Worm (Caenorhabditis elegans) whole organism, early embryonic: ENCODE data around the gene drd-50.

ENCODE experiments used
- aly-1 ChIP-seq: sonication (generic microtip); optimal IDR thresholded peaks from 2 replicates; lab custom pipeline; 2016; ENCODE audit warnings: missing genetic modification characterization, missing compliant biosample characterization
- ama-1 ChIP-seq: fragments of 150-350 bp; optimal IDR thresholded peaks from 2 replicates; lab custom pipeline; 2014
- flt-1 ChIP-seq: fragments of 200-800 bp; sonication (Bioruptor generic); IDR thresholded peaks from 2 replicates; pipeline ENCODE4 v1.3.6; 2022; ENCODE audit warnings: missing genetic modification characterization, missing compliant biosample characterization
- tbx-11 ChIP-seq: fragments of 200-800 bp; sonication (Bioruptor generic); IDR thresholded peaks from 2 replicates; pipeline ENCODE4 v1.3.6; 2022; ENCODE audit warnings: missing genetic modification characterization, missing compliant biosample characterization

DNA sequence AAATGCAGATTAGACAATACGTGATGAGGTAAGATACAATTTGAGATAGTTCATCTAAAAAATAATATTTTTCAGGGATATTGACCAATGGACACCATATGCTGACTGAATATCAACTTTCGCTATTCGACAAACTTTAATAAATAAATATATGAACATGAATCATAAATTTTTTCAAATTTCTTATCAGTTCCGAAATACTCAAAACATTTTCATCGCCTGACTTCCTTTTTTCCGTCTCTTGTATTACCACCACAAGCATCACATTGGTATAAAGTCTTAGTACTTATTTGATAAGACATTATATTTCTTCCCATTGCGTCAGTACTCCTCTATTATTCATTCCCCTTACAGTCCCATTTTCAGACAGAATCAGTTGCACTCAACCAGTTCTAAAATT lies 34.6 kb downstream of the drd-50 start, which contains the start of the genes K08D10.10 and R07C12.1:
- TF ChIP-seq aly-1 (tag; lab: Kevin White, UChicago) (no peak), ama-1 (lab: Kevin White, UChicago) (no peak), tbx-11 (GFP tag; lab: Robert Waterston, UW) (no peak), flt-1 (GFP tag; lab: Robert Waterston, UW) (no peak)
